Worm (Caenorhabditis elegans) whole organism, young adult: ENCODE measurements around the gene rpn-1.

Source experiments
- B0035.1 ChIP-seq: sonication (generic microtip); optimal IDR thresholded peaks from 2 replicates; lab custom pipeline; 2016; ENCODE audit warnings: missing genetic modification characterization, mild to moderate bottlenecking, missing compliant biosample characterization, missing genotype, missing genetic modification reagents
- B0261.1 ChIP-seq: sonication (generic microtip); optimal IDR thresholded peaks from 2 replicates; lab custom pipeline; 2016; ENCODE audit warnings: mild to moderate bottlenecking, missing genetic modification characterization, moderate library complexity, missing compliant biosample characterization
- D2030.7 ChIP-seq: fragments of 200-800 bp; sonication (Bioruptor generic); IDR thresholded peaks from 2 replicates; pipeline ENCODE4 v1.3.6; 2022; ENCODE audit warnings: missing genetic modification reagents, missing genetic modification characterization, missing compliant biosample characterization
- F23B12.7 ChIP-seq: sonication (generic microtip); optimal IDR thresholded peaks from 2 replicates; lab custom pipeline; 2017; ENCODE audit warnings: missing genetic modification characterization, mild to moderate bottlenecking, missing compliant biosample characterization, antibody characterized with exemption, moderate library complexity; ENCODE audit not compliant: insufficient read depth
- K11D2.4 ChIP-seq: fragments of 200-800 bp; sonication (Bioruptor generic); IDR thresholded peaks from 2 replicates; pipeline ENCODE4 v1.3.6; 2022; ENCODE audit warnings: missing genetic modification reagents, missing genetic modification characterization, missing compliant biosample characterization
- Y53G8AR.9 ChIP-seq: fragments of 200-800 bp; sonication (Bioruptor generic); conservative IDR thresholded peaks from 2 replicates; pipeline ENCODE4 v1.3.6; 2022; ENCODE audit warnings: missing genetic modification reagents, missing genetic modification characterization, missing compliant biosample characterization
- Y56A3A.18 ChIP-seq: fragments of 200-800 bp; sonication (Bioruptor generic); IDR thresholded peaks from 2 replicates; pipeline ENCODE4 v1.3.6; 2022; ENCODE audit warnings: missing genetic modification reagents, missing genetic modification characterization, missing compliant biosample characterization
- akir-1 ChIP-seq: fragments of 200-800 bp; sonication (Bioruptor generic); optimal IDR thresholded peaks from 2 replicates; lab custom pipeline; 2018; ENCODE audit warnings: mild to moderate bottlenecking, missing genetic modification characterization, moderate library complexity, missing compliant biosample characterization
- bed-2 ChIP-seq: fragments of 200-800 bp; sonication (Bioruptor generic); IDR thresholded peaks from 2 replicates; pipeline ENCODE4 v1.3.6; 2022; ENCODE audit warnings: missing genetic modification reagents, missing genetic modification characterization, missing compliant biosample characterization
- cebp-1 ChIP-seq, 2 experiments: fragments of 200-800 bp in 1 of 2; sonication (Bioruptor generic) in 1 of 2; sonication (generic microtip) in 1 of 2; IDR thresholded peaks in 1 of 2; optimal IDR thresholded peaks in 1 of 2; 2 replicates each; pipeline versions ENCODE4 v1.3.6 to Lab custom; 2017 to 2022; ENCODE audit warnings: missing compliant biosample characterization in 2 of 2, missing genetic modification characterization in 2 of 2, mild to moderate bottlenecking in 1 of 2, missing genetic modification reagents in 1 of 2, moderate library complexity in 1 of 2
- ceh-27 ChIP-seq: fragments of 200-800 bp; sonication (Bioruptor generic); optimal IDR thresholded peaks from 2 replicates; lab custom pipeline; 2018; ENCODE audit warnings: mild to moderate bottlenecking, missing genetic modification characterization, moderate library complexity, missing compliant biosample characterization
- die-1 ChIP-seq: sonication (generic microtip); optimal IDR thresholded peaks from 2 replicates; lab custom pipeline; 2016; ENCODE audit warnings: missing genotype, mild to moderate bottlenecking, missing genetic modification characterization, missing compliant biosample characterization
- dox-1 ChIP-seq: fragments of 200-800 bp; sonication (Bioruptor generic); IDR thresholded peaks from 2 replicates; pipeline ENCODE4 v1.3.6; 2022; ENCODE audit warnings: missing genetic modification reagents, missing genetic modification characterization, missing compliant biosample characterization
- egl-44 ChIP-seq: fragments of 200-800 bp; sonication (Bioruptor generic); IDR thresholded peaks from 2 replicates; pipeline ENCODE4 v1.3.6; 2022; ENCODE audit warnings: missing genetic modification reagents, missing genetic modification characterization, missing compliant biosample characterization
- ekl-4 ChIP-seq: fragments of 200-800 bp; sonication (Bioruptor generic); IDR thresholded peaks from 2 replicates; pipeline ENCODE4 v1.3.6; 2022; ENCODE audit warnings: missing genetic modification reagents, missing genetic modification characterization, missing compliant biosample characterization
- gei-17 ChIP-seq: fragments of 200-800 bp; sonication (Bioruptor generic); optimal IDR thresholded peaks from 2 replicates; lab custom pipeline; 2018; ENCODE audit warnings: mild to moderate bottlenecking, missing genetic modification characterization, missing compliant biosample characterization
- hlh-26 ChIP-seq: fragments of 200-800 bp; sonication (Bioruptor generic); conservative IDR thresholded peaks from 2 replicates; pipeline ENCODE4 v1.3.6; 2022; ENCODE audit warnings: missing genetic modification reagents, missing genetic modification characterization, missing compliant biosample characterization
- hmg-20 ChIP-seq: fragments of 200-800 bp; sonication (Bioruptor generic); IDR thresholded peaks from 2 replicates; pipeline ENCODE4 v1.3.6; 2022; ENCODE audit warnings: missing genetic modification reagents, missing genetic modification characterization, missing compliant biosample characterization
- let-607 ChIP-seq, 2 experiments: fragments of 200-800 bp in 1 of 2; sonication (Bioruptor generic) in 1 of 2; sonication (generic microtip) in 1 of 2; optimal IDR thresholded peaks; 2 replicates each; lab custom pipeline; 2016 to 2018; ENCODE audit warnings: mild to moderate bottlenecking in 2 of 2, missing compliant biosample characterization in 2 of 2, missing genetic modification characterization in 2 of 2, moderate library complexity in 2 of 2, missing genotype in 1 of 2
- lin-35 ChIP-seq, 3 experiments: fragments of 150-350 bp in 2 of 3; sonication (generic microtip) in 1 of 3; optimal IDR thresholded peaks; 2 replicates each; lab custom pipeline; 2014 to 2018; ENCODE audit warnings: missing biosample characterization in 3 of 3, missing genetic modification characterization in 3 of 3, missing genetic modification reagents in 3 of 3
- madf-10 ChIP-seq: sonication (generic microtip); optimal IDR thresholded peaks from 2 replicates; lab custom pipeline; 2016; ENCODE audit warnings: mild to moderate bottlenecking, missing genetic modification characterization, missing compliant biosample characterization
- mcd-1 ChIP-seq: fragments of 200-800 bp; sonication (Bioruptor generic); IDR thresholded peaks from 2 replicates; pipeline ENCODE4 v1.3.6; 2022; ENCODE audit warnings: missing genetic modification reagents, missing genetic modification characterization, missing compliant biosample characterization
- nfyb-1 ChIP-seq: fragments of 200-800 bp; sonication (Bioruptor generic); IDR thresholded peaks from 2 replicates; pipeline ENCODE4 v1.3.6; 2022; ENCODE audit warnings: missing genetic modification reagents, missing genetic modification characterization, missing compliant biosample characterization
- nhr-80 ChIP-seq: sonication (generic microtip); optimal IDR thresholded peaks from 2 replicates; lab custom pipeline; 2016; ENCODE audit warnings: missing genetic modification characterization, missing compliant biosample characterization
- nhr-90 ChIP-seq: sonication (generic microtip); optimal IDR thresholded peaks from 2 replicates; lab custom pipeline; 2016; ENCODE audit warnings: missing genotype, mild to moderate bottlenecking, missing genetic modification characterization, missing compliant biosample characterization
- rcor-1 ChIP-seq: fragments of 200-800 bp; sonication (Bioruptor generic); IDR thresholded peaks from 2 replicates; pipeline ENCODE4 v1.3.6; 2022; ENCODE audit warnings: missing genetic modification reagents, missing genetic modification characterization, missing compliant biosample characterization
- rec-8 ChIP-seq, 2 experiments: sonication (generic microtip); optimal IDR thresholded peaks; 2 replicates each; lab custom pipeline; 2016; ENCODE audit warnings: mild to moderate bottlenecking in 2 of 2, missing genetic modification characterization in 2 of 2, missing genetic modification reagents in 2 of 2, missing genotype in 2 of 2, missing biosample characterization in 1 of 2, missing compliant biosample characterization in 1 of 2, moderate library complexity in 1 of 2
- sdz-38 ChIP-seq: sonication (generic microtip); optimal IDR thresholded peaks from 2 replicates; lab custom pipeline; 2016; ENCODE audit warnings: missing genotype, missing genetic modification characterization, missing compliant biosample characterization
- sea-2 ChIP-seq: fragments of 200-800 bp; sonication (Bioruptor generic); IDR thresholded peaks from 2 replicates; pipeline ENCODE4 v1.3.6; 2022; ENCODE audit warnings: missing genetic modification characterization, missing compliant biosample characterization
- tbp1 ChIP-seq: fragments of 200-800 bp; sonication (Bioruptor generic); optimal IDR thresholded peaks from 2 replicates; lab custom pipeline; 2018; ENCODE audit warnings: mild to moderate bottlenecking, missing genetic modification characterization, missing compliant biosample characterization
- tlf-1 ChIP-seq: fragments of 200-800 bp; sonication (Bioruptor generic); optimal IDR thresholded peaks from 2 replicates; lab custom pipeline; 2018; ENCODE audit warnings: mild to moderate bottlenecking, missing genetic modification characterization, missing compliant biosample characterization
- unc-62 ChIP-seq: fragments of 150-350 bp; optimal IDR thresholded peaks from 2 replicates; lab custom pipeline; 2014; ENCODE audit warnings: missing biosample characterization, missing genetic modification reagents, missing genetic modification characterization
- zim-3 ChIP-seq: sonication (generic microtip); optimal IDR thresholded peaks from 2 replicates; lab custom pipeline; 2017; ENCODE audit warnings: mild to moderate bottlenecking, missing genetic modification characterization, moderate library complexity, missing compliant biosample characterization
- ztf-18 ChIP-seq: sonication (generic microtip); optimal IDR thresholded peaks from 2 replicates; lab custom pipeline; 2016; ENCODE audit warnings: missing genotype, mild to moderate bottlenecking, missing genetic modification characterization, missing compliant biosample characterization
- ztf-22 ChIP-seq: fragments of 200-800 bp; sonication (Bioruptor generic); optimal IDR thresholded peaks from 2 replicates; lab custom pipeline; 2018; ENCODE audit warnings: mild to moderate bottlenecking, missing genetic modification characterization, moderate library complexity, missing compliant biosample characterization
- ztf-26 ChIP-seq: sonication (generic microtip); optimal IDR thresholded peaks from 2 replicates; lab custom pipeline; 2017; ENCODE audit warnings: missing genetic modification characterization, missing compliant biosample characterization
- ztf-6 ChIP-seq: fragments of 200-800 bp; sonication (Bioruptor generic); IDR thresholded peaks from 2 replicates; pipeline ENCODE4 v1.3.6; 2022; ENCODE audit warnings: missing genetic modification reagents, missing genetic modification characterization, missing compliant biosample characterization

The rpn-1 gene

ce11 chrIV:6909863-6910733 is at the start of gene rpn-1, which contains the start of gene ribo-1 (continued):
- TF ChIP-seq gei-17, result no peak
- peak; percentile 56; the same call in 1 of the 2 replicates for TF ChIP-seq dox-1 (GFP tag; lab: Robert Waterston, UW)
- TF ChIP-seq nhr-80, result peak; percentile 1
- TF ChIP-seq B0035.1 (tag; lab: Kevin White, UChicago), result no peak
- TF ChIP-seq ztf-18 (tag; lab: Kevin White, UChicago), result peak; percentile 3
- no peak for TF ChIP-seq hmg-20 (GFP tag; lab: Robert Waterston, UW)
- TF ChIP-seq bed-2 (GFP tag; lab: Robert Waterston, UW), result no peak
- TF ChIP-seq tbp1 (GFP tag; lab: Kevin White, UChicago), result peak; percentile 5
- TF ChIP-seq mcd-1 (GFP tag; lab: Robert Waterston, UW), result no peak
- TF ChIP-seq die-1 (tag; lab: Kevin White, UChicago), result no peak
- TF ChIP-seq ceh-27, result no peak
- no peak for TF ChIP-seq B0261.1
- peak; percentile 28 for TF ChIP-seq F23B12.7
- no peak for TF ChIP-seq ztf-22 (GFP tag; lab: Kevin White, UChicago)
- TF ChIP-seq K11D2.4 (GFP tag; lab: Robert Waterston, UW), result no peak
- peak; percentile 29; the same call in 1 of the 2 replicates for TF ChIP-seq D2030.7 (GFP tag; lab: Robert Waterston, UW)
- TF ChIP-seq akir-1 (GFP tag; lab: Kevin White, UChicago), result no peak
- TF ChIP-seq ztf-6 (GFP tag; lab: Robert Waterston, UW), result no peak
- TF ChIP-seq ztf-26 (tag; lab: Kevin White, UChicago), result no peak
- TF ChIP-seq egl-44 (GFP tag; lab: Robert Waterston, UW), result no peak
- TF ChIP-seq cebp-1 (GFP tag; IDR thresholded peaks at IDR 0.05; lab: Robert Waterston, UW), result no peak
- no peak for TF ChIP-seq cebp-1 (tag; optimal IDR thresholded peaks at IDR 0.05; lab: Kevin White, UChicago)
- no peak for TF ChIP-seq nhr-90
- TF ChIP-seq rcor-1 (GFP tag; lab: Robert Waterston, UW), result no peak
- no peak for TF ChIP-seq Y56A3A.18
- TF ChIP-seq let-607 (tag; optimal IDR thresholded peaks at IDR 0.05; lab: Kevin White, UChicago), result peak; percentile 74 to 82
- TF ChIP-seq rec-8 (tag; optimal IDR thresholded peaks at IDR 0.05; lab: Kevin White, UChicago), result no peak
- no peak for TF ChIP-seq tlf-1 (GFP tag; lab: Kevin White, UChicago)

- TF ChIP-seq tlf-1 (GFP tag; lab: Kevin White, UChicago), result no peak
Observed at ce11 chrIV:6959483-6959882, 49.8 kb upstream of the rpn-1 start.

ce11 chrIV:6958696-6959095 is 49.0 kb upstream of the rpn-1 start:
- peak in 1 of 3 experiments; percentile 58 for TF ChIP-seq lin-35 (GFP tag; optimal IDR thresholded peaks at IDR 0.05; lab: Kevin White, UChicago)
- TF ChIP-seq Y53G8AR.9 (GFP tag; lab: Robert Waterston, UW), result no peak

- no peak for TF ChIP-seq sea-2 (GFP tag; lab: Robert Waterston, UW)
- TF ChIP-seq ekl-4 (GFP tag; lab: Robert Waterston, UW), result no peak
- no peak for TF ChIP-seq madf-10 (tag; lab: Kevin White, UChicago)
- no peak for TF ChIP-seq nfyb-1 (GFP tag; lab: Robert Waterston, UW)
- no peak for TF ChIP-seq zim-3
- TF ChIP-seq unc-62 (GFP tag; lab: Kevin White, UChicago), result no peak
- no peak for TF ChIP-seq sdz-38 (tag; lab: Kevin White, UChicago)
- TF ChIP-seq hlh-26 (GFP tag; lab: Robert Waterston, UW), result no peak
Observed at ce11 chrIV:6957341-6957740, 47.6 kb upstream of the rpn-1 start, which contains the start of gene jnk-1. Gene jnk-1, plus strand, starts transcription at chrIV:6957641.
